Fruit fly (Drosophila melanogaster): Measurements from ENCODE around the gene Fhos.

Fhos gene

DNA sequence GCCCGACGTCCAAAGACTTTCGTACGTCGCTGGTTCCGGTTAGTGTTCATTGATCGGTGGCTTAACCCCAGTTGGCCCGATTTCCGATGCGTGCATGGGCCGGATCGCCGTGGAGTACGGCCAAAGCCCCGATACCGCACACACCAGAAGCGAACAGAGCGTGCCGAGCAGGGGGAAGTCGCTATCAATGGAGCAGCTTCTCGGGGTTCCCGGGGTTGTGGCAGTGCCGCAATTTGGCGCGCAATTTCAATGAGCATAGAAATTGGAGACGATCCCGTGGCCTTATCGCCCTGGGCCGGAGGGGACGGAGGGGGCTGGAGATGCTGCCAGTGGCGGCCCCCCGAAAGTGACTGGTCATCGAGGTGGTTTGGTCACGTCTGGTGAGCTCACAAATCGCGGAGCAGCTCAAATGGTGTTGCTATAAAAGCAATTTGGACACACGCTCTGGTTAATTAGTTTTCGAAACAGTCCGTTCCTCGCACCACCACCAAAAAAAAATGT, 21.9 kb upstream of the Fhos start, which contains the start of gene Cp16:
Gene Cp16, plus strand, starts transcription at position 451 of the 501 bp plus-strand sequence.
- no peak for TF ChIP-seq CG17801 (GFP tag; optimal IDR thresholded peaks at IDR 0.05; ENCODE audit: partially characterized antibody)

DNA sequence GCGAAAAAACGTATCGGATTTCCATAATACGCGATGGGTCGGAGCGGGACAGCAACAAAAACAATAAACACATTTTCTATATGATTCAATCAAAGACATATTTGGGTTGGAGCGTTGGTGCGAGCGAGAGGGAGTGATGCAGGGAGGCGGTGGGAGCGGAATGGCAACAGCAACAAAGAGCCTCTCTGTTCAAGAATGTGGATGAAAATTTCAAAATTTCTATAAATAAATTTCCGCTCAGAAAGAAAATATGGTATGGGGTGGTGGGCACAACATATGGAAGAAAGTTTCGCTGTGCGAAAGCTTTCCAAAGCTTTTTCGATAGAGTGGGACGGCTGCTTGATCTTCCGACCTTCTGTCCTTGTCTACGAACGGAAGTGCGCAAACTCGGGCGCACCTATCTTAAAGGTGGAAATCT, 12.4 kb upstream of the Fhos start:
- TF ChIP-seq CG17801 (GFP tag; optimal IDR thresholded peaks at IDR 0.05; ENCODE audit: partially characterized antibody) = no peak

DNA sequence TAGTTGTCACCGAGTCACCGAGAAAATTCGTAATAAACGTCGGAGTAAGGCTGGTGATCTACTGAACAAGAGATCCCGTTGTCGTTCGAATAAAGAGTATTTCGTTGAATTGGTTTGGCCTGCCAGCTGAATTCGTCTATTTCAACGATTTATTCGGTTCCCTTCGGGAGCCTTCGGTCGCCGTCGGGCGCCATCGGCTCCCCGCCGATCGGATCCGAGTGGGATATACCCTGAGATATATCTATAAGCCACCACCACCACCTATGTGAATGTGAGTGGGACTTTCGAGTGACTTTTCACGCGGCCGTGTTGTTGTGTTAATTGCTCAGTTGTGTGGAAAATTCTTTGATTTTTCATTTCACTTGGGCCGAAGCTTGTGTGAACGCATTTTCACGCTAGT, 8.2 kb upstream of the Fhos start, which contains the start of gene Prm:
Gene Prm, minus strand, starts transcription at position 101 of the 400 bp plus-strand sequence.
- no peak for TF ChIP-seq CG17801 (GFP tag; optimal IDR thresholded peaks at IDR 0.05; ENCODE audit: partially characterized antibody)

DNA sequence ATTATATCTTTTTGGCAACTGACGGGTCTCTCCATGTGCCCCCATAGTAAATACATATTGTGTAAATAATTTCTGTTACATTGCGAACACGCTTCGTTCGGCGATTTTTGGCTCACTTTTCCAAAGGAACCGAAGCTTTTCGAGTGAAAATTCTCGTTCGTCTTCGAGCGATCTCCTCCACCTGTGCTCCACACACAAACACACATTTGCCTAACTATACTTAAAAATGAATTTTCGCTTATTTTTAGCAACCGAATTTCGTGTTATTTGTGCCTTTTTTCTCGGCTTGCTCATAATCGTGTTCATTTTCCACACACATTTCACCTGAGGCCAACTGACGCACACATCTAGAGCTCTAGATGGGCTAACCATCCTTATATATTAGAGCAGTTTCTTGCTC, 6.9 kb upstream of the Fhos start:
- no peak for TF ChIP-seq CG17801 (GFP tag; optimal IDR thresholded peaks at IDR 0.05; ENCODE audit: partially characterized antibody)

DNA sequence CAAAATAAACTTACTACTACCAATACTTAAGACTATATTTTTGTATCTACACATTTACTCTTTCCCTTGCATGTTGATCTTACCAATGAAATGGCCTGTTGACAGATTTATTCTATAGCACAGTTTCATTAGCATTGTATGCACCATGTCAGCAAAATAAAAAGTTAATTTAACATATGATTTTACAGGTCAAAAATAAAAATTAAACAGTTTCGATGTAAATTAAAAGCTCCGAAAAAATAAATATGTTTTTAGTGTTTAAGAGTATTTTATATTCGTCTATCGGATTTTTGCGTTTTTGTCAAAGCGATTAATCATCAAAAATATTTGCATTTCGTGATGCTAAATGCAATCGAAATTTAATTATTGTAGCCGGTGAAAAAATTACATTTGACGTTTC, 5.1 kb upstream of the Fhos start:
- TF ChIP-seq CG17801 (GFP tag; optimal IDR thresholded peaks at IDR 0.05; ENCODE audit: partially characterized antibody) = no peak

DNA sequence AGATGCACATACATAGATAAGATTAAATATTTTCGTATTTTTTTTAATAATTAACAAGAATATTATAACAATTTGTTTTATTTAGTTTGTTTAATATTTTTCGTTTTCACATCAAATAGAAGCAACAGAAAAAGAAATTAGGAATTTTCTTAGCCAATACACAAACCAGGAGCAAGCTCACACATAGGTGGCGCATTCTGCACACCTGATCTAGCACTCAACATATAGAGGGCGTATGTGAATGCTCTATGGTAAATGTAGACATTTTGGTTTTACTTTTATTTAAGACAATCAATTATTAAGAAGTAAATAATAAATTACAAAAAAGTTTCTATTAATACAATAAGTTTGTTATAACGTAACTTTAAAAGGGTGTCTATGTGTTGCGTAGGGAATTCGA, 4.6 kb upstream of the Fhos start:
- no peak for TF ChIP-seq CG17801 (GFP tag; optimal IDR thresholded peaks at IDR 0.05; ENCODE audit: partially characterized antibody)

DNA sequence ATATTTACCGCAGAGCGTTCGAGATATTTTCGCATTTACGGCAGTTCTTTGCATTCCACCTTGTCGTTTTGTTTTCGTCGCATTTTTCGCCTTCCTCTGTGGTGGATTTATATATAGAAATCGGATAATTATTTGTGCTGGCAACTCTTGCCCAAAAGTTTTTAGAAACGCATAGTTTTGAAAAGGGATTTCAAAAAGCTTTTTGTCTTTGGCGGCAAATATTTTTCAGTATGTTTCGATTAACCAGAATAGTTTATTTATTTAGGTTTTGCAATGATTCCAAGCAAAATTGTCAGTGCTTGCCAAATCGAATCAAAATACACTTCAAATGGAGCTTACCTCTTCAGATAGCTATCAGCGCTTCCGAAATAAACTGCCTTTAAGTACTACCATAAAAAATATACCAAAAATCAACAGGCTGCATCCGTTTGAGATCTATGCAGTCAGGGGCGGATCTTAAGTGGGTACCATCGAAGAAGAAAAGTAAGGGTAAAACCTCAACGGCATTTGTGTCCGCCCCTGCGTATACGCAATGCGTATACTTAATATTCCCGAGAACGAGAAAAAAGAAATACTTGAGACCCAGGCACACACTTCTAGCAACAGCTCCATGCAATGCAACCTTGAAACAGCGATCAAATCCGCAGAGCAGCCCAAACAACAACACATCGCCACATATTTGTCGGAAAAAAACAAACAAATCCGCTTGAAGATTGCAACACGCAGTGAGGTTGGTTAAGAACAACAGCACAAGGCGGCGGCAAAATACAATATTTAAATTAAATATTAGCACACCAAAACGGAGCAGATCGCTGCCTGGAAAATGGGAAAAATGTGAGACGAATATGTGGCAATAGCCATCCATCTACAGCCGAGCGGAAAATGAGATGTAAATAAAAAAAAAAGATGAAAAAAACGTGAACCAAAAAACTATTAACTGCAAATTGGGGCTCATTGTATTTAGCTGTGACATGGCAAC, 3.5 kb upstream of the Fhos start, which contains the start of gene CG13306:
Gene CG13306, minus strand, starts transcription at position 51 of the 979 bp plus-strand sequence.
- TF ChIP-seq CG17801 (GFP tag; optimal IDR thresholded peaks at IDR 0.05; ENCODE audit: partially characterized antibody) = no peak

DNA sequence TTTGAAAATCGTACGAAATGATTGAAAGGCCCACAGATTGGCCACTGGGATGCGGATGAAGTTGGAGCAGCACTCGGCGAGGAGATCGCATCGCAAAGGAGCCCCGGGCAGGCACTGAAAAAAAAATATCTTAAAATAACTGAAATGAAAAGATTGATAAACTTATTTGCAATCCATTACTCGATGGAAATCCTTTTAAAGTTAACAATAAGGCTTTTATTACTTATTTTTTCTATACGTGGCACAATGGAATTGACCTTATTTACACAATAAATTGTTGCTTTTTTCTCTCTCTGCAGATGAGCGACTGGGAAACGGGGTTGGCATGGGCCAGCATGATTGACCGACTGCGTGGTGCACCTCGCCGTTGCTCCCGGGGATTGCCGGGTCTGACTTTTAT, 2.2 kb upstream of the Fhos start:
- no peak for TF ChIP-seq CG17801 (GFP tag; optimal IDR thresholded peaks at IDR 0.05; ENCODE audit: partially characterized antibody)

DNA sequence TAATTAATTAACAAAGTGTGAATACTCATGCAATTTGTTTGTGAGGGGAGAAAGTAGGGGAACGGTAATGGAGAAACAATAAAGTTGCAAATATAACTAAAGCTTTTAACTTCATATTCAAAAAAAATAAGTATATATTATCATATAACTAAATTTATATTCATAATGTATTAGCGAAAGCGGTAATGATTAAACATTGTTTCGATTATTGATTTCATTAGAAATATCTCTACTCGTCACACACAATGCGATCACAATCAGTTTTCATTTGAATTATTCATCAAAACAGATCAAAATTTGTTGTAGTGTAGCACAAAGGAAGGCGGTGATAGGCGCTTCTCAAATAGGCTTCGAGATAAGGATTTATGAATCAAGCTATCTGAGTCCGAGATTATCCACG, 2.3 kb downstream of the Fhos start, which contains the start of gene CG6576:
Gene CG6576, plus strand, starts transcription at position 301 of the 400 bp plus-strand sequence.
- TF ChIP-seq CG17801 (GFP tag; optimal IDR thresholded peaks at IDR 0.05; ENCODE audit: partially characterized antibody) = no peak

DNA sequence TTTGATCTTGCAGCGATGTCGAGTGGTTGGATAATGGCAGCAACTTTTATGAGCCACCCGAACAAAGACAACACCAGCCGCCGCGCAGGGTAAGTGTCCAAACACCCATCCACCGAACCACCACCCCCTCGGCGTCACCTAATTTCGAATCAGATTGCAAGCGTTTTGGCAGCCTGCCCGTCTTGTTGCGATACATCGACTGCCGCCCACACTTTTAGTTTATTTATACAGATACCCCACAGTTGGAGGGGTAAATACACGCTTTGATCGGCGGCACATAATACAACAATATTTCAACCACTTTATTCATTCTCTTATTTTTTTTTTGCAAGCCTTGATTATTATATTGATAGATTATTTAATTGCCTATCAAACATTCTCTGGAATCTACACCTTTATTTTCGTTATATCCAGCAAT, 9.6 kb downstream of the Fhos start:
- peak; percentile 24 for TF ChIP-seq CG17801 (GFP tag; optimal IDR thresholded peaks at IDR 0.05; ENCODE audit: partially characterized antibody)

DNA sequence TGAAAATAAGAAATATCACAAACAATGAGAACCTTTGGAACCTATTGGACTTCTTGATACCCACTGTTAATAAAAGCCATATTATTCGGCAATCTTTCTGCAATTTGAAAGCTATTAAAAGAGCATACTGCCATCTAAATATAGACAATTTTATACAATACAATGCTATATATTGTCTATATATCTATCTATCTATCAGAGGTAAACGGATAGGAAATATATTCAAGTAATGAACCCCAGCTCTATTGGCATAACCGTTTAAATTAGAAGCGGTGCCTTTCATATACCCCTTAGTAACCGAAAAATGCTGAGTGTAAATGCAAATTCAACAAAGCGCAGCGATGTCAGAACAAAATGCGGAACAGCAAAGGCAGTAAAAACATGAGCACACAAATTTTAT, 10.4 kb downstream of the Fhos start:
- peak; percentile 13 for TF ChIP-seq CG17801 (GFP tag; optimal IDR thresholded peaks at IDR 0.05; ENCODE audit: partially characterized antibody)

DNA sequence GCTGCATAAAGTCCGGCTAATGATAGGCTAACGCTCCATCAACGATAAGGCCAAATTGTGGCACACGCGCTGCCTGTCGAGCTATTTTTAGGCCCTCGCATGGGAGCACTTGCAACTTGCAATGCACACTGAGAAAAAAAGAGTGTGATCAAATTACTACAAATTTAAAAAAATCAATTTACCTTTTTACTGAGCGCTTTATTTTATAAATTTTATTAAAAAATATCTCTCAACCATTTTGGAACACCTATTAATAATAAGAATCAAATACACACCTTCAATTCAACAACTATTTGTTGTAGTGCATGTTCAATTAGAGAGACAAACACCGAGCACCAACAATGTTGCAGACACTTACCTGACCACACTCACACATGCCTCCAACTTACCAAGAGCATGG, 12.1 kb downstream of the Fhos start:
- TF ChIP-seq CG17801 (GFP tag; optimal IDR thresholded peaks at IDR 0.05; ENCODE audit: partially characterized antibody) = no peak

DNA sequence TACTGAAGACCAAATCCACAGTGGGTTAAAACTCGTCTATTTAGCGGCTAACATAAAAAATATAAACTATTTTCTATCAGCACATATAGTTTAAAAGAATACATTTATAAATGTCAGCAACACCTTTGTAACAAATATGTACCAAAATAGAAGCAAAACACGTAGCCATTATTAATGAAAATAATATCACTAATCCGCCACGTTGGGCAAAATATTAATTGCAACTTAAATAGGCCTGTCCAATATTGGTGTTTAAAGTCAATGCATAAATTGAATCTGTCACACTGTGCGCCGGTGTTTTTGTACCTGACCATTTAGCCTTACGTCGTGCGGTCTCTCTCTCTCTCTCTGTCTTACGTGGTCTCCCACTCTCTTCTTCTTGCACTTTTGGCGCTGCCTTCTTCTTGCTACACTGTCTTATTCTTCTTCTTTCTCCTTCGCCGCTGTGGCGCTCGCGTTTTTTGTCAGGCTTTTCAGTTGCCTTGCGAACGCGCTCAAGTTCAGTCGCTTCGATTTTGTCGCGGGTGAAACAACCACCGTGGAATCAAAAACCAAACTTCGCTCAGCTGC, 12.6 kb downstream of the Fhos start:
- peak; percentile 90 for TF ChIP-seq CG17801 (GFP tag; optimal IDR thresholded peaks at IDR 0.05; ENCODE audit: partially characterized antibody)

DNA sequence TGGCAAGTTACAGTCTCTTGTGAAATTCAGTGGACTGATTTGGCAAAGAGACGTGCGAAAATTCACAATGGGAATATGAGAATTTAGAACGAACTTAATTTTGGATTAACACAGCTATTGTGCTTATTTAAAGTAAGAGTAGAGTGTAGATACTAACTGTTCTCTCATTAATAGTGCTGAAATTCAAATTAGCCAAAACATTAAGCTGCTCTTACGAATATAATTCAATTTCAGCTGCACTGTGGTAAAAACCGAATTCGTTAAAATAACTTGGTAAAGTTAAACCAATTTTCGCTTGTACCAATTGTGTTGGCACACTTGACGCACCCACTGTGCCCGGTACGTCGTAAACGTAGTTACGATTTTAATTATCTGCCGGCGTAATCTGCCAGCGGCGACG, 14.5 kb downstream of the Fhos start:
- peak; percentile 96 for TF ChIP-seq CG17801 (GFP tag; optimal IDR thresholded peaks at IDR 0.05; ENCODE audit: partially characterized antibody)

DNA sequence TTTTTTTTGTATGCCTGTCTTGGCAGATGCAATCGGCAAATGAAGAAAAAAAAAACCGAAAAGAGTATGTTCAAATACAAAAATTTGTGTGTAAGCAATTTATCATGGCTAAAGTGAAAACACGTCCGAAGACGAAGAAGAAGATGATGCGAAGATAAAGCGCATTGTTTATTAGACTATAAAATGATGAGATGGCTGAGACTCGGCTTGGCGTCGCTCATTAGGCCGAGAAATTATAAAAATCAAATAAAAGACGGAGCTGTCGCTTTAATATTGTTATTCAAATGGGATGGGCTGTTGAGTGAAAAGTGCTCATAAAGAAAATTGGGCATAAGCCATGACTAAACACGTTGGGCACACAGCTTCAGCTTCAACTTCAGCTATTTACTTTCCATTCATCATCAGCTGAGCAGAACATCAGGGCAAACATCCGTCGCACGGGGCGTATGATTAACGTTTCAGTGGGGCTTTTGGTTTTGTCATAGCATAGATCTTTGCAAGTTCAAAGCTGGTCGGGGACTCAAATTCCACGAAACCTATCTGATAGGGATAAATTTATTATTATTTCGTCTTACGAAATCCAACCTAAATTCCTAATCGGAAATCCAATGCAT, 17.3 kb downstream of the Fhos start:
- no peak for TF ChIP-seq CG17801 (GFP tag; optimal IDR thresholded peaks at IDR 0.05; ENCODE audit: partially characterized antibody)

All from ovary, adult (tissue).